Fruit fly (Drosophila melanogaster): ENCODE data around the gene Lrp4.

DNA sequence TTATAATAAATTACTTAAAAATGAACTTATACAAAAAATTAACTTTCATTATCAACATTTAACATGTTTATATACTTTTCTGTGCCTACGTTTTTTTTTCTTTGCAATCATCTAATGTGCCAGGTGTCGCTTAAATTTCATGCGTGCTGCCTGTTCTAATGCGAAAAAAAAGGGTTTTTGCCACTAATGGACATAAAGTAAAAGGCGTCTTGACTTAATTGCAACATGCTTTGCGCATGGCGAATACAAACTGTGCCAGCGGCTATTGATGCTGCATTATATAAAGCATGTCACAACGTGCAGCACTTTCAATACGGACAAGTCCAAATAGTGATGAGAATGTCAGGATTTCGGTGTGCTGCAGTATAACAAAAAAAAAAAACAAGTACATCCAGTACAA lies 11.0 kb downstream of the Lrp4 start, which contains the start of gene CG8916:
- TF ChIP-seq CG8478 (optimal IDR thresholded peaks at IDR 0.05) (no peak), CTCF (optimal IDR thresholded peaks at IDR 0.05) (no peak)
